Fruit fly (Drosophila melanogaster): ENCODE results near the gene CG15771.

DNA sequence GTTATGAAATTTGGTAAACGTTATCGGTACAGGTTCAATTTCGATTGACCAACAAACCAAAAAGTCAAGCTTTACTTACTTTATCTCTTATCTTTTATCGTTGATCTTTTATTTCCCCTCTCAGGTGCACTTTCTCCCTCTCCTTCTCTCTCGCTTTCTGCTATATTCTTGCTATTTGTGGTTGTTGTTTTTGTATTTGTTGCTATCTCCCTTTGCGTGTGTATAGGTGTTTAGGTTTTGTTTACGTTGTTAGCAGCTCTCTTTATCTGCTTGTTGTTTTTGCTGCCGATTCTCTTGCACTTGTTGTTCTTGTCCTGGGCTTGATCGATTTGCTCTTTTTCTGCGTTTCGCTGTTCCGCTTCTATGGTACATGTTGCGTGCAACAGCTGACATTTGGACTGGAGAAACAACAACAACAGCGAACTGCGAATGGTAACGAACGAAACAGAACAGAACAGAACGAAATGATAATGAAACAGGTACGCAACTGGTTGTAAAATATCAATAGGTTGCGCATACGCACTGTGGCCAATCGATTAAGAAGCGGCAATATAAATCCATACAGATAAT, 11.0 kb upstream of the CG15771 start:
- no peak for TF ChIP-seq CTCF (optimal IDR thresholded peaks at IDR 0.05)
- no peak for TF ChIP-seq CG8478 (optimal IDR thresholded peaks at IDR 0.05)

Measured in S2 (cell line).